Worm (Caenorhabditis elegans) whole organism, mixed stage, embryonic: ENCODE measurements around the gene F40G12.6.

Experiments
- ceh-39 ChIP-seq: fragments of 150-350 bp; optimal IDR thresholded peaks from 2 replicates; lab custom pipeline; 2014; ENCODE audit warnings: missing biosample characterization, missing genetic modification characterization
- ces-1 ChIP-seq: fragments of 150-350 bp; optimal IDR thresholded peaks from 2 replicates; lab custom pipeline; 2014; ENCODE audit warnings: missing biosample characterization, missing genetic modification reagents, missing genetic modification characterization
- lin-32 ChIP-seq: fragments of 200-800 bp; sonication (Bioruptor generic); optimal IDR thresholded peaks from 2 replicates; lab custom pipeline; 2018; ENCODE audit warnings: mild to moderate bottlenecking, missing genetic modification characterization, missing compliant biosample characterization
- lsy-2 ChIP-seq: fragments of 150-350 bp; optimal IDR thresholded peaks from 2 replicates; lab custom pipeline; 2014; ENCODE audit warnings: missing biosample characterization, missing genetic modification characterization
- mab-5 ChIP-seq: fragments of 150-350 bp; optimal IDR thresholded peaks from 2 replicates; lab custom pipeline; 2014; ENCODE audit warnings: missing biosample characterization, missing genetic modification characterization
- mep-1 ChIP-seq: fragments of 150-350 bp; optimal IDR thresholded peaks from 2 replicates; lab custom pipeline; 2017; ENCODE audit warnings: missing biosample characterization, missing genetic modification reagents, missing genetic modification characterization, inconsistent platforms
- nhr-12 ChIP-seq: fragments of 150-350 bp; optimal IDR thresholded peaks from 2 replicates; lab custom pipeline; 2014; ENCODE audit warnings: missing biosample characterization, missing genetic modification characterization
- nhr-237 ChIP-seq: fragments of 150-350 bp; optimal IDR thresholded peaks from 2 replicates; lab custom pipeline; 2014; ENCODE audit warnings: missing biosample characterization, missing genetic modification characterization
- nhr-28 ChIP-seq: fragments of 150-350 bp; optimal IDR thresholded peaks from 2 replicates; lab custom pipeline; 2014; ENCODE audit warnings: missing biosample characterization, missing genetic modification characterization
- nhr-76 ChIP-seq: sonication (generic microtip); optimal IDR thresholded peaks from 2 replicates; lab custom pipeline; 2017; ENCODE audit warnings: missing biosample characterization, missing genetic modification characterization
- snpc-4 ChIP-seq: fragments of 150-350 bp; optimal IDR thresholded peaks from 2 replicates; lab custom pipeline; 2014; ENCODE audit warnings: missing biosample characterization, missing genetic modification characterization
- unc-39 ChIP-seq: fragments of 150-350 bp; optimal IDR thresholded peaks from 2 replicates; lab custom pipeline; 2014; ENCODE audit warnings: missing biosample characterization, missing genetic modification characterization
- unc-62 ChIP-seq: fragments of 150-350 bp; optimal IDR thresholded peaks from 2 replicates; lab custom pipeline; 2014; ENCODE audit warnings: missing biosample characterization, missing genetic modification reagents, missing genetic modification characterization

DNA sequence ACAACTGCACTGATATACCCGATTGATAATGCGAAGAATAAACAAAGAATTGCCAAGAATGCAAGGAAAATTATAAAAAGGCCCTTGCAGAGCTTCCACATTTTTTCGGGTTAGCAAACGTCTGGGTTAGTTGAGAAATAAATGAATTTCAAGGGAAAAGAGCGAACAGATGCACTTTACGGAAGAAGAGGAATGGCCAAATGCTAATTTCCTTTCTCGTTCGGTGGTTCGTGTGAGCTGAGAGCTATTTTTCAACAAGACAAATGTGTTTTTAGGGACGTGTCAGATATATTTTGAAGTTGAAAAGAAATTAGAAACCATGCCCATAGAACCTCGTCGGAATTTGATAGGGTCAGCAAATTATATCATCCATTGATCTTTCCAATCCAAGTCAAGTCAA lies 12.1 kb downstream of the F40G12.6 start, which contains the start of gene F40G12.2:
- no peak for TF ChIP-seq lsy-2 (tag; lab: Kevin White, UChicago)
- no peak for TF ChIP-seq nhr-12 (tag; lab: Kevin White, UChicago)
- no peak for TF ChIP-seq unc-62 (GFP tag; lab: Kevin White, UChicago)
- TF ChIP-seq snpc-4 (tag; lab: Kevin White, UChicago), result no peak
- no peak for TF ChIP-seq nhr-76 (tag; lab: Kevin White, UChicago)
- TF ChIP-seq mab-5 (tag; lab: Kevin White, UChicago), result no peak
- TF ChIP-seq unc-39 (tag; lab: Kevin White, UChicago), result no peak
- TF ChIP-seq nhr-28 (tag; lab: Kevin White, UChicago), result no peak
- no peak for TF ChIP-seq ces-1 (GFP tag; lab: Kevin White, UChicago)
- TF ChIP-seq lin-32 (GFP tag; lab: Kevin White, UChicago), result no peak
- TF ChIP-seq nhr-237 (tag; lab: Kevin White, UChicago), result no peak
- no peak for TF ChIP-seq ceh-39
- TF ChIP-seq mep-1 (tag; lab: Kevin White, UChicago), result no peak
